Worm (Caenorhabditis elegans) whole organism, late embryonic: Measurements from ENCODE around the gene K07F5.17.

Source experiments
- ceh-30 ChIP-seq: fragments of 150-350 bp; optimal IDR thresholded peaks from 2 replicates; lab custom pipeline; 2014; ENCODE audit warnings: missing biosample characterization, missing genetic modification characterization
- che-1 ChIP-seq: sonication (generic microtip); optimal IDR thresholded peaks from 2 replicates; lab custom pipeline; 2016; ENCODE audit warnings: mild to moderate bottlenecking, missing genetic modification characterization, missing compliant biosample characterization
- dmd-4 ChIP-seq: sonication (generic microtip); optimal IDR thresholded peaks from 2 replicates; lab custom pipeline; 2016; ENCODE audit warnings: borderline replicate concordance, missing genetic modification characterization, missing compliant biosample characterization
- fkh-10 ChIP-seq: fragments of 150-350 bp; optimal IDR thresholded peaks from 2 replicates; lab custom pipeline; 2014; ENCODE audit warnings: missing biosample characterization, missing genetic modification reagents, missing genetic modification characterization
- gmeb-2 ChIP-seq: sonication (generic microtip); optimal IDR thresholded peaks from 2 replicates; lab custom pipeline; 2016; ENCODE audit warnings: missing genetic modification characterization, inconsistent platforms, missing compliant biosample characterization
- hlh-8 ChIP-seq: sonication (generic microtip); optimal IDR thresholded peaks from 2 replicates; lab custom pipeline; 2016; ENCODE audit warnings: missing genotype, missing genetic modification characterization, missing compliant biosample characterization
- lim-6 ChIP-seq: sonication (generic microtip); optimal IDR thresholded peaks from 2 replicates; lab custom pipeline; 2016; ENCODE audit warnings: missing genetic modification characterization, missing compliant biosample characterization
- lin-11 ChIP-seq: fragments of 200-800 bp; sonication (Bioruptor generic); optimal IDR thresholded peaks from 2 replicates; lab custom pipeline; 2018; ENCODE audit warnings: mild to moderate bottlenecking, missing genetic modification characterization, missing compliant biosample characterization
- nfya-1 ChIP-seq: sonication (generic microtip); optimal IDR thresholded peaks from 2 replicates; lab custom pipeline; 2017; ENCODE audit warnings: missing genetic modification characterization, mild to moderate bottlenecking, missing compliant biosample characterization, antibody characterized with exemption, moderate library complexity
- unc-42 ChIP-seq: sonication (generic microtip); optimal IDR thresholded peaks from 2 replicates; lab custom pipeline; 2016; ENCODE audit warnings: missing genotype, missing genetic modification characterization, missing compliant biosample characterization

DNA sequence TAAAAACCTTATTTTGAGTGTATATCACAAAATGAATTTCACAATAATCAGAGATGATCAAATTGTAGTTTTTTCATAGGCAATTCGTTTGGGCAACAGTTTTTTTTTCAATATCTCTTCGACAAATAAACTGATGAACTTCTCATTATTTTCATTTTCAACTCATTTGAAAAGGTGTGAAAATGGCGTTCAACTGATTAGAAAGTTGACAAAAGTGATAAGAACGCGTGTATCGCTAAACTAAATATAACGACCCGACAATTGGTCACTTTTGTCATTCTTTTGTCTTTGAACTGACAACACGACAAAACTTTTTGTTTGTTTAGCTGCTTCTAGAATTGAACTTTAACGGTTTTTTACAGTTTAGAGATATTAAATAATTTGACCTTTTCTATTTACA, 12.8 kb downstream of the K07F5.17 start:
- TF ChIP-seq dmd-4 (tag; lab: Kevin White, UChicago) (no peak), ceh-30 (tag; lab: Kevin White, UChicago) (no peak), lim-6 (no peak), hlh-8 (tag; lab: Kevin White, UChicago) (no peak), fkh-10 (GFP tag; lab: Kevin White, UChicago) (no peak), che-1 (tag; lab: Kevin White, UChicago) (no peak), unc-42 (tag; lab: Kevin White, UChicago) (no peak), gmeb-2 (tag; lab: Kevin White, UChicago) (no peak), lin-11 (tag; lab: Kevin White, UChicago) (no peak), nfya-1 (tag; lab: Kevin White, UChicago) (no peak)
